Worm (Caenorhabditis elegans) whole organism, L2 larva: Measurements from ENCODE around the gene far-5.
A peak's percentile ranks its signal among the peaks of the same experiment; 100 is the strongest.

Experiments used
- C34F6.9 ChIP-seq: fragments of 150-350 bp; optimal IDR thresholded peaks from 2 replicates; lab custom pipeline; 2014; ENCODE audit warnings: missing biosample characterization, missing genetic modification characterization
- F13H6.1 ChIP-seq: sonication (generic microtip); optimal IDR thresholded peaks from 2 replicates; lab custom pipeline; 2016; ENCODE audit warnings: missing genetic modification characterization, missing compliant biosample characterization
- R02D3.7 ChIP-seq: fragments of 150-350 bp; optimal IDR thresholded peaks from 2 replicates; lab custom pipeline; 2014; ENCODE audit warnings: missing biosample characterization, missing genetic modification characterization
- Y55F3AM.14 ChIP-seq: fragments of 200-800 bp; sonication (Bioruptor generic); optimal IDR thresholded peaks from 2 replicates; lab custom pipeline; 2018; ENCODE audit warnings: mild to moderate bottlenecking, missing genetic modification characterization, missing compliant biosample characterization
- ZK546.5 ChIP-seq: sonication (generic microtip); optimal IDR thresholded peaks from 2 replicates; lab custom pipeline; 2017; ENCODE audit warnings: missing biosample characterization, missing genetic modification characterization
- alr-1 ChIP-seq: fragments of 150-350 bp; optimal IDR thresholded peaks from 2 replicates; lab custom pipeline; 2014; ENCODE audit warnings: missing biosample characterization, missing genetic modification characterization
- aly-2 ChIP-seq: fragments of 150-350 bp; optimal IDR thresholded peaks from 2 replicates; lab custom pipeline; 2014; ENCODE audit warnings: missing biosample characterization, missing genetic modification characterization
- blmp-1 ChIP-seq: sonication (generic microtip); optimal IDR thresholded peaks from 2 replicates; lab custom pipeline; 2017; ENCODE audit warnings: missing genetic modification characterization, mild to moderate bottlenecking, missing compliant biosample characterization, antibody characterized with exemption, moderate library complexity; ENCODE audit not compliant: insufficient read depth
- ceh-16 ChIP-seq: fragments of 150-350 bp; optimal IDR thresholded peaks from 2 replicates; lab custom pipeline; 2014; ENCODE audit warnings: missing biosample characterization, missing genetic modification characterization
- ceh-82 ChIP-seq: fragments of 150-350 bp; optimal IDR thresholded peaks from 2 replicates; lab custom pipeline; 2014; ENCODE audit warnings: missing biosample characterization, missing genetic modification characterization
- crh-2 ChIP-seq: sonication (generic microtip); optimal IDR thresholded peaks from 2 replicates; lab custom pipeline; 2017; ENCODE audit warnings: missing biosample characterization, missing genetic modification characterization
- dmd-4 ChIP-seq: sonication (generic microtip); optimal IDR thresholded peaks from 2 replicates; lab custom pipeline; 2017; ENCODE audit warnings: missing biosample characterization, missing genetic modification characterization
- egl-27 ChIP-seq: sonication (generic microtip); optimal IDR thresholded peaks from 3 replicates; lab custom pipeline; 2017; ENCODE audit warnings: missing biosample characterization, missing genetic modification reagents, missing genetic modification characterization
- elt-1 ChIP-seq: fragments of 150-350 bp; optimal IDR thresholded peaks from 2 replicates; lab custom pipeline; 2014; ENCODE audit warnings: missing biosample characterization, missing genetic modification characterization
- gmeb-1 ChIP-seq: fragments of 150-350 bp; optimal IDR thresholded peaks from 2 replicates; lab custom pipeline; 2014; ENCODE audit warnings: missing biosample characterization, missing genetic modification characterization
- lin-13 ChIP-seq: fragments of 150-350 bp; optimal IDR thresholded peaks from 2 replicates; lab custom pipeline; 2014; ENCODE audit warnings: missing biosample characterization, missing genetic modification reagents, missing genetic modification characterization
- lsy-2 ChIP-seq, 2 experiments: fragments of 150-350 bp in 1 of 2; sonication (generic microtip) in 1 of 2; optimal IDR thresholded peaks; 2 replicates each; lab custom pipeline; 2014 to 2017; ENCODE audit warnings: missing biosample characterization in 2 of 2, missing genetic modification characterization in 2 of 2
- mab-5 ChIP-seq: fragments of 150-350 bp; optimal IDR thresholded peaks from 2 replicates; lab custom pipeline; 2014; ENCODE audit warnings: missing biosample characterization, missing genetic modification characterization
- mbf-1 ChIP-seq: sonication (generic microtip); optimal IDR thresholded peaks from 2 replicates; lab custom pipeline; 2017; ENCODE audit warnings: missing biosample characterization, missing genetic modification characterization
- nhr-10 ChIP-seq: sonication (generic microtip); optimal IDR thresholded peaks from 2 replicates; lab custom pipeline; 2017; ENCODE audit warnings: missing biosample characterization, missing genetic modification characterization
- nhr-11 ChIP-seq: fragments of 150-350 bp; optimal IDR thresholded peaks from 2 replicates; lab custom pipeline; 2014; ENCODE audit warnings: missing biosample characterization, missing genetic modification characterization
- nhr-129 ChIP-seq: fragments of 150-350 bp; optimal IDR thresholded peaks from 2 replicates; lab custom pipeline; 2014; ENCODE audit warnings: missing biosample characterization, missing genetic modification characterization
- nhr-21 ChIP-seq: fragments of 150-350 bp; optimal IDR thresholded peaks from 2 replicates; lab custom pipeline; 2014; ENCODE audit warnings: missing biosample characterization, missing genetic modification characterization
- nhr-23 ChIP-seq: fragments of 150-350 bp; optimal IDR thresholded peaks from 2 replicates; lab custom pipeline; 2014; ENCODE audit warnings: missing biosample characterization, missing genetic modification reagents, missing genetic modification characterization
- nhr-237 ChIP-seq: fragments of 150-350 bp; optimal IDR thresholded peaks from 2 replicates; lab custom pipeline; 2014; ENCODE audit warnings: missing biosample characterization, missing genetic modification characterization
- nhr-6 ChIP-seq: fragments of 150-350 bp; optimal IDR thresholded peaks from 2 replicates; lab custom pipeline; 2014; ENCODE audit warnings: missing biosample characterization, missing genetic modification characterization
- nhr-77 ChIP-seq: fragments of 150-350 bp; optimal IDR thresholded peaks from 2 replicates; lab custom pipeline; 2014; ENCODE audit warnings: missing biosample characterization, missing genetic modification characterization
- peb-1 ChIP-seq: fragments of 150-350 bp; optimal IDR thresholded peaks from 2 replicates; lab custom pipeline; 2014; ENCODE audit warnings: missing biosample characterization, missing genetic modification characterization
- skn-1 ChIP-seq: sonication (generic microtip); optimal IDR thresholded peaks from 2 replicates; lab custom pipeline; 2017; ENCODE audit warnings: missing biosample characterization, missing genetic modification characterization
- sma-3 ChIP-seq: sonication (generic microtip); optimal IDR thresholded peaks from 2 replicates; lab custom pipeline; 2016; ENCODE audit warnings: missing genetic modification reagents, missing genetic modification characterization, missing compliant biosample characterization
- sma-9 ChIP-seq, 2 experiments: fragments of 150-350 bp in 1 of 2; sonication (generic microtip) in 1 of 2; optimal IDR thresholded peaks; 2 replicates each; lab custom pipeline; 2014 to 2016; ENCODE audit warnings: missing genetic modification characterization in 2 of 2, mild to moderate bottlenecking in 1 of 2, missing biosample characterization in 1 of 2, missing compliant biosample characterization in 1 of 2, missing genetic modification reagents in 1 of 2, moderate library complexity in 1 of 2
- snpc-4 ChIP-seq: fragments of 150-350 bp; optimal IDR thresholded peaks from 2 replicates; lab custom pipeline; 2014; ENCODE audit warnings: missing biosample characterization, missing genetic modification characterization
- unc-39 ChIP-seq: fragments of 150-350 bp; optimal IDR thresholded peaks from 2 replicates; lab custom pipeline; 2014; ENCODE audit warnings: missing biosample characterization, missing genetic modification characterization
- unc-55 ChIP-seq: fragments of 150-350 bp; sonication (generic microtip); optimal IDR thresholded peaks from 3 replicates; lab custom pipeline; 2014; ENCODE audit warnings: missing biosample characterization, missing genetic modification reagents, missing genetic modification characterization
- unc-62 ChIP-seq: fragments of 150-350 bp; optimal IDR thresholded peaks from 2 replicates; lab custom pipeline; 2014; ENCODE audit warnings: missing biosample characterization, missing genetic modification reagents, missing genetic modification characterization
- zag-1 ChIP-seq: fragments of 150-350 bp; optimal IDR thresholded peaks from 2 replicates; lab custom pipeline; 2014; ENCODE audit warnings: missing biosample characterization, missing genetic modification characterization
- ztf-1 ChIP-seq: fragments of 200-800 bp; sonication (Bioruptor generic); conservative IDR thresholded peaks from 2 replicates; pipeline ENCODE4 v1.3.6; 2022; ENCODE audit warnings: missing genetic modification characterization, missing compliant biosample characterization
- ztf-4 ChIP-seq: fragments of 150-350 bp; optimal IDR thresholded peaks from 2 replicates; lab custom pipeline; 2014; ENCODE audit warnings: missing biosample characterization, missing genetic modification characterization

Gene far-5

ce11 chrV:13004374-13004773 lies 9.0 kb downstream of the far-5 start:
- no peak for TF ChIP-seq ceh-82 (tag; lab: Kevin White, UChicago)
- no peak for TF ChIP-seq unc-62 (GFP tag; lab: Kevin White, UChicago)
- TF ChIP-seq crh-2 (tag; lab: Kevin White, UChicago), result no peak
- no peak for TF ChIP-seq sma-9 (GFP tag; optimal IDR thresholded peaks at IDR 0.05; lab: Kevin White, UChicago)
- no peak for TF ChIP-seq sma-9 (tag; optimal IDR thresholded peaks at IDR 0.05; lab: Kevin White, UChicago)
- no peak for TF ChIP-seq unc-39 (tag; lab: Kevin White, UChicago)
- no peak for TF ChIP-seq zag-1 (tag; lab: Kevin White, UChicago)
- TF ChIP-seq ztf-4, result no peak
- no peak for TF ChIP-seq lin-13
- TF ChIP-seq R02D3.7 (tag; lab: Kevin White, UChicago), result no peak
- TF ChIP-seq C34F6.9 (tag; lab: Kevin White, UChicago), result no peak
- TF ChIP-seq dmd-4 (tag; lab: Kevin White, UChicago), result no peak

ce11 chrV:13006754-13007153 lies 11.4 kb downstream of the far-5 start:
- TF ChIP-seq nhr-21 (tag; lab: Kevin White, UChicago), result no peak
- no peak for TF ChIP-seq sma-9 (GFP tag; optimal IDR thresholded peaks at IDR 0.05; lab: Kevin White, UChicago)
- no peak for TF ChIP-seq sma-9 (tag; optimal IDR thresholded peaks at IDR 0.05; lab: Kevin White, UChicago)
- no peak for TF ChIP-seq snpc-4 (tag; lab: Kevin White, UChicago)
- TF ChIP-seq skn-1 (tag; lab: Kevin White, UChicago), result no peak
- TF ChIP-seq ztf-1 (GFP tag; lab: Robert Waterston, UW), result no peak
- no peak for TF ChIP-seq alr-1
- no peak for TF ChIP-seq blmp-1 (tag; lab: Kevin White, UChicago)
- no peak for TF ChIP-seq unc-62 (GFP tag; lab: Kevin White, UChicago)
- no peak for TF ChIP-seq R02D3.7 (tag; lab: Kevin White, UChicago)
- TF ChIP-seq nhr-11 (tag; lab: Kevin White, UChicago), result no peak
- no peak for TF ChIP-seq zag-1 (tag; lab: Kevin White, UChicago)
- no peak for TF ChIP-seq elt-1 (tag; lab: Kevin White, UChicago)

DNA sequence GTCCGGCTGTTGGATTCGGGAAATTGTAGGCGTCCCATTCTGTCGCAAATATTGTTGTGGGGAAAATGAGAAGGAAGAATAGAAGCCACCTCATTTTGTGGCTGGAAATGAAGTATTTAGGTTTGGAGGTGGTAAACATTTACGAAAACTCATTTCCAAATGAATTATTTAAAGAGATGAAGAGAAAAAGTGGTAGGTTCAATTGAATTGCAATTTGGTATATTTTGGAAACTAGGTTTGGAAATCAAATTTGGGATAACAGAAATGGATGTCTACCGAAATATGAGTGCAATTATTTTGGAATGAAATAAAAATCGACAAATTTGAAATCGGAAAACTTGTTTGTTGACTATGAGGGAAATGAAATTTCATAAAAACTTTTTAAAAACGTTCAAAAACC lies 13.5 kb downstream of the far-5 start, which contains the start of gene F15B9.10:
Gene F15B9.10 (minus strand): TSS at position 101 of the 400 bp plus-strand sequence.
- TF ChIP-seq nhr-6 (tag; lab: Kevin White, UChicago), result no peak
- no peak for TF ChIP-seq nhr-23
- TF ChIP-seq aly-2, result no peak
- no peak for TF ChIP-seq blmp-1 (tag; lab: Kevin White, UChicago)
- TF ChIP-seq crh-2 (tag; lab: Kevin White, UChicago), result no peak
- no peak for TF ChIP-seq elt-1 (tag; lab: Kevin White, UChicago)
- TF ChIP-seq alr-1, result no peak
- TF ChIP-seq egl-27 (tag; lab: Kevin White, UChicago), result no peak
- no peak for TF ChIP-seq unc-55 (GFP tag; lab: Kevin White, UChicago)
- no peak for TF ChIP-seq nhr-10
- TF ChIP-seq lsy-2 (tag; optimal IDR thresholded peaks at IDR 0.05; lab: Kevin White, UChicago), result no peak
- no peak for TF ChIP-seq mbf-1 (tag; lab: Kevin White, UChicago)
- no peak for TF ChIP-seq nhr-77 (tag; lab: Kevin White, UChicago)
- no peak for TF ChIP-seq sma-9 (GFP tag; optimal IDR thresholded peaks at IDR 0.05; lab: Kevin White, UChicago)
- TF ChIP-seq sma-9 (tag; optimal IDR thresholded peaks at IDR 0.05; lab: Kevin White, UChicago), result no peak
- no peak for TF ChIP-seq nhr-129 (tag; lab: Kevin White, UChicago)
- TF ChIP-seq gmeb-1, result no peak
- TF ChIP-seq nhr-11 (tag; lab: Kevin White, UChicago), result no peak
- no peak for TF ChIP-seq dmd-4 (tag; lab: Kevin White, UChicago)

DNA sequence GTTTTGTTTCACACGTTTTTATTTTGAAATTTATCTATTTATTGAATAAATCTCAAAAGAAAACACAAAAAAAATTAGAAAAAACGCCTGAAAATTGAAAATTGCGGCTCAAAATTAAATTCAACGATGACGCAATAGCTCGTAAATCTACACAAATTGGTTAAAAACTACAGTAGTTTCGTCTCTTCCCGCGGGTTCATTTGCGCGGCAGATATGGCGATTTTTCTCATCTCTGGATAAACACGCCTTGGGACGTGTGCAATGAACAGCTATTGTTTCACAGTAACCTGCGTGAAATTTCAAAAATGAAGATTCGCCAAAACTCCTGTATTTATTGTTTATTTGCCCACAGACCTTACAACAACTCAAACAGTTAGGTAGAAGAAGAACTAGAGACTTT lies 13.9 kb downstream of the far-5 start:
- no peak for TF ChIP-seq nhr-77 (tag; lab: Kevin White, UChicago)
- TF ChIP-seq, all 48 proteins: peak for 0

DNA sequence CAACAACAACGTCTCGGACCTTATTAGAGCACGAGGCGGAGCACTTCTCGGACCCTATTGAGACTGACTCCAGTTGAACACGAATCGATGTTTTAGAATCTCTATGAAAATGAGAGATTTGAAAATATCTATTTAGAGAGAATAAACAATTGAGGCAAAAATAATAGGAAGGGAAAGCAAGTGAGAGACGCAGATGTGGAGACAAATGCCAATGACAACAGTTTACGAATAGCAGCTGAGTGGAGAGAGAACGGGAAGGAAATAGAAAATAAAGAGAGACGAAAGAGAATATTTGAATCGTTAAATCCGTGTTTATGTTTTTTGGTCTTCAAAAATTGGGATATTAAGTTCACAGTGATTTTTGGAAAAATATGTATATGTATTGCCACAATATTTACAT lies 14.5 kb downstream of the far-5 start:
- no peak for TF ChIP-seq egl-27 (tag; lab: Kevin White, UChicago)
- TF ChIP-seq sma-3 (GFP tag; lab: Kevin White, UChicago), result no peak
- no peak for TF ChIP-seq R02D3.7 (tag; lab: Kevin White, UChicago)
- peak; percentile 32 for TF ChIP-seq unc-55 (GFP tag; lab: Kevin White, UChicago)
- TF ChIP-seq F13H6.1 (tag; lab: Kevin White, UChicago), result peak; percentile 7
- TF ChIP-seq skn-1 (tag; lab: Kevin White, UChicago), result no peak
- TF ChIP-seq lin-13, result peak; percentile 21
- TF ChIP-seq mab-5 (tag; lab: Kevin White, UChicago), result no peak
- TF ChIP-seq crh-2 (tag; lab: Kevin White, UChicago), result peak; percentile 49
- no peak for TF ChIP-seq Y55F3AM.14 (GFP tag; lab: Kevin White, UChicago)
- TF ChIP-seq snpc-4 (tag; lab: Kevin White, UChicago), result no peak
- TF ChIP-seq C34F6.9 (tag; lab: Kevin White, UChicago), result peak; percentile 57
- peak in 1 of 2 experiments; percentile 49 for TF ChIP-seq lsy-2 (tag; optimal IDR thresholded peaks at IDR 0.05; lab: Kevin White, UChicago)
- TF ChIP-seq ceh-16 (tag; lab: Kevin White, UChicago), result no peak
- no peak for TF ChIP-seq nhr-6 (tag; lab: Kevin White, UChicago)
- TF ChIP-seq nhr-77 (tag; lab: Kevin White, UChicago), result no peak
- no peak for TF ChIP-seq peb-1 (tag; lab: Kevin White, UChicago)
- no peak for TF ChIP-seq mbf-1 (tag; lab: Kevin White, UChicago)
- peak; percentile 39 for TF ChIP-seq blmp-1 (tag; lab: Kevin White, UChicago)
- TF ChIP-seq ZK546.5 (tag; lab: Kevin White, UChicago), result no peak
- TF ChIP-seq nhr-237 (tag; lab: Kevin White, UChicago), result no peak
- no peak for TF ChIP-seq dmd-4 (tag; lab: Kevin White, UChicago)
- TF ChIP-seq nhr-129 (tag; lab: Kevin White, UChicago), result peak; percentile 37
